Worm (Caenorhabditis elegans) whole organism, midembryonic: ENCODE measurements around the gene F01D5.7.

Source experiments
- T22C8.4 ChIP-seq: fragments of 200-800 bp; sonication (Bioruptor generic); IDR thresholded peaks from 2 replicates; pipeline ENCODE4 v1.3.6; 2022; ENCODE audit warnings: missing genetic modification characterization, missing compliant biosample characterization
- cog-1 ChIP-seq: sonication (generic microtip); optimal IDR thresholded peaks from 2 replicates; lab custom pipeline; 2016; ENCODE audit warnings: missing genetic modification characterization, missing compliant biosample characterization
- flt-1 ChIP-seq: fragments of 200-800 bp; sonication (Bioruptor generic); IDR thresholded peaks from 2 replicates; pipeline ENCODE4 v1.3.6; 2022; ENCODE audit warnings: missing genetic modification characterization, missing compliant biosample characterization
- klf-2 ChIP-seq: fragments of 200-800 bp; sonication (Bioruptor generic); conservative IDR thresholded peaks from 2 replicates; pipeline ENCODE4 v1.3.6; 2022; ENCODE audit warnings: missing genetic modification reagents, missing genetic modification characterization, missing compliant biosample characterization
- med-1 ChIP-seq: sonication (generic microtip); optimal IDR thresholded peaks from 2 replicates; lab custom pipeline; 2017; ENCODE audit warnings: missing genetic modification characterization, mild to moderate bottlenecking, missing compliant biosample characterization, antibody characterized with exemption, missing genetic modification reagents; ENCODE audit not compliant: insufficient read depth
- ref-1 ChIP-seq: fragments of 200-800 bp; sonication (Bioruptor generic); conservative IDR thresholded peaks from 2 replicates; pipeline ENCODE4 v1.3.6; 2022; ENCODE audit warnings: missing genetic modification reagents, missing genetic modification characterization, missing compliant biosample characterization
- tab-1 ChIP-seq: fragments of 200-800 bp; sonication (Bioruptor generic); IDR thresholded peaks from 2 replicates; pipeline ENCODE4 v1.3.6; 2022; ENCODE audit warnings: missing genetic modification characterization, missing compliant biosample characterization
- ztf-23 ChIP-seq: fragments of 200-800 bp; sonication (Bioruptor generic); IDR thresholded peaks from 2 replicates; pipeline ENCODE4 v1.3.6; 2022; ENCODE audit warnings: missing genetic modification reagents, missing genetic modification characterization, missing compliant biosample characterization
- ztf-29 ChIP-seq: fragments of 200-800 bp; sonication (Bioruptor generic); IDR thresholded peaks from 2 replicates; pipeline ENCODE4 v1.3.6; 2022; ENCODE audit warnings: missing genetic modification reagents, missing genetic modification characterization, missing compliant biosample characterization

F01D5.7 gene

DNA sequence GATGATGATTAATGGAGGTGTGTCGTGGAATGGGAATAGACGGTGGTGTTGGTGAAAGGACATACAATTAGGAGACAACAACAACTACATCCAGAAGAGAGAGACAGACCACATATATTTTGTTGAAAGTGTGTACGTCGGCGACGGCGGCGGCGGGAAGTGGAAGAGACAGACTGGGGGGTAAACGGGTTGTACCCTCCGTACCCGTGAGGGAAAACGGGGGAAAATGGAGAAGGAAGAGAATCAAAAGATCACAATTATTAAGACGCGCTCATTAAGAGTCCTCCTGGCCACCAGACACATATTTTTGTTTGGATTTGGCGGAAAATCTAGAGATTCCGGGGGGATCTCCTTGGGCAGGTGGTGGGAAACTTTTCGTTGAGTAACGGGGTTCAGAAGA, 38.0 kb downstream of the F01D5.7 start:
- TF ChIP-seq ref-1 (GFP tag; lab: Robert Waterston, UW) (no peak), flt-1 (GFP tag; lab: Robert Waterston, UW) (0 out of 2 replicates have a peak, but pooled peaks have one; percentile 57)

DNA sequence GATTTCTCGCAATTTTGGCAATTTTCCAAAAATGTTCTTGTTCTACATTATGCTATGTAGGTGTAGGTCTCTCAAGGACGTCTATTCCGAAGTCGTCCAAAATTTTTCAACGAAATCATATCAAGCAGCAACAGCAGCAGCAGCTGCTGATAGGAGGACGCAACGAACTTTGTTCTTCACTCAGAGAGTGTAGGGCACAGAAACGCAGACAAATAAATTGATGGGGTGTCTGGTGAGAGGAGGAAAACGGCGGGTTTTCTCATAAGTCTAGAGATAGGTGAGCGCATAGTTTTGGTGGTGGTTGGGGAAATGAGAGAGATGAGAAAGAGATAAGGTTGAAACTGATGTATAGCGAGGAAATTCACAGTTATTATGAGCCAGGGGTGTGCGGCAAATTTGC, 40.6 kb downstream of the F01D5.7 start:
- TF ChIP-seq ztf-29 (GFP tag; lab: Robert Waterston, UW) (no peak), cog-1 (tag; lab: Kevin White, UChicago) (no peak), T22C8.4 (GFP tag; lab: Robert Waterston, UW) (no peak), med-1 (no peak), ztf-23 (GFP tag; lab: Robert Waterston, UW) (no peak), klf-2 (no peak), flt-1 (GFP tag; lab: Robert Waterston, UW) (no peak), tab-1 (no peak), ref-1 (GFP tag; lab: Robert Waterston, UW) (no peak)

DNA sequence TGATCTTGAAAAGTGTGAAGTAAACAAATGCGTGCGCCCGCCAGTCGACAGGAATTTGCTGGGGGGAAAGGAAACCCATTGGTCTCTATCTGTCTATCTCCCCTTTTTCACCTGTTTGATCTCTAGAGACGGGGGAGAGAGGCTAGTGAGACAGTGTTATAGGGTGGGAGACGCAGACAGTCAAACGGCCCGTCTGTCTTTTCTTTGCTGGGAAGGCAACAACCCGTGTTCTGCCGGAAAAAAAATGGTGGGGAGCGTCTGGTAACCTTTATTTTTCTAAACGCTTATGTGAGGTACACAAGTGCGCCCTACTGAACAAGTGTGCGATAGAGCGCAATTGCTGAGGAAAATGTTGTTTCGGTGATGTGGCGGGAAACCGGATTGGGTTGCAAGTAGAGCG, 42.0 kb downstream of the F01D5.7 start:
- TF ChIP-seq tab-1, result no peak
- no peak for TF ChIP-seq flt-1 (GFP tag; lab: Robert Waterston, UW)
- no peak for TF ChIP-seq cog-1 (tag; lab: Kevin White, UChicago)
- no peak for TF ChIP-seq ztf-29 (GFP tag; lab: Robert Waterston, UW)
- no peak for TF ChIP-seq med-1
- no peak for TF ChIP-seq T22C8.4 (GFP tag; lab: Robert Waterston, UW)
- no peak for TF ChIP-seq ztf-23 (GFP tag; lab: Robert Waterston, UW)
- TF ChIP-seq ref-1 (GFP tag; lab: Robert Waterston, UW), result no peak
- no peak for TF ChIP-seq klf-2

DNA sequence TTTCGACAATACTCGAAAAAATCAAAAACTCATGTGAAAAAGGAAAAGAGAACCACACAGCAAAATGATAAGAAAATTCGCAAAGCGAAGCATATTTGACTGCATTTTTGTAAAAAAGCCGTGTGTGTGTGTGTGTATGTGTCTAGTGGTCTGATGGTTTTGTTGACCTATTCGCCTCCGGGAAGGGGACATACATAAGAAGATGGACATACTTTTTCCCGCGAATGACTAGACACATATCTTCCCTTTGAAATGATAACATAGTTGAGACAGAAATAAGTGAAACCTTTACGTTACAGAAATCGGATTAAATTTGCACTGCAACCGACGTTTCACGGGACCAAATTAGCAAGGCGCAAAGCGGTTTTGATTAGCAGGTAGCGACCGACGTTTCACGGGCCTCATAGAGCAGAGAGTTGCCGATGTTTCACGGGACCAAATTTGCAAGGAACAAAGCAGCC, 43.0 kb downstream of the F01D5.7 start:
- TF ChIP-seq cog-1 (tag; lab: Kevin White, UChicago) (no peak), flt-1 (GFP tag; lab: Robert Waterston, UW) (no peak), klf-2 (no peak), ztf-29 (GFP tag; lab: Robert Waterston, UW) (no peak), tab-1 (no peak), ztf-23 (GFP tag; lab: Robert Waterston, UW) (no peak), med-1 (no peak), T22C8.4 (GFP tag; lab: Robert Waterston, UW) (no peak), ref-1 (GFP tag; lab: Robert Waterston, UW) (no peak)

DNA sequence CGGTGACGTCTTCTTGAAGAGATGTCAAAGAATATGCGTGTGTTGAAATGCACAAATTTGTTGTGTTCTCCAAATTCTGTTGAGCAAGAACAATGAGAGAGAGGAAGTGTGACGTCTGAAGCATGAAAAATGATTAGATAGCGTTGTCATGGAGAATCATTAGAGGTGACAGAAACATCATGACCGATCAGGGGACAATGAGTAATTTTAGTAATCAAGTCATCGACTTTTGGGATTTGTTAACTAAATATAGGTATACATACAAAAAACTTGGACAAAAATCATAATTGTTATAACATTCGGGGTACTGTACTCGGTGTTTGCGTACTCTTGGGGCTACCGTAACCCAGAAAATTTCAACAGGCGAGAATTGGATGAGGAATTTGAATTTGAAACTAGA, 43.7 kb downstream of the F01D5.7 start, which contains the start of gene daf-5:
Gene daf-5 (minus strand): TSS at position 101 of the 400 bp plus-strand sequence.
- TF ChIP-seq med-1, result no peak
- TF ChIP-seq T22C8.4 (GFP tag; lab: Robert Waterston, UW), result no peak
- no peak for TF ChIP-seq klf-2
- no peak for TF ChIP-seq ztf-23 (GFP tag; lab: Robert Waterston, UW)
- no peak for TF ChIP-seq cog-1 (tag; lab: Kevin White, UChicago)
- no peak for TF ChIP-seq ref-1 (GFP tag; lab: Robert Waterston, UW)
- TF ChIP-seq flt-1 (GFP tag; lab: Robert Waterston, UW), result no peak

DNA sequence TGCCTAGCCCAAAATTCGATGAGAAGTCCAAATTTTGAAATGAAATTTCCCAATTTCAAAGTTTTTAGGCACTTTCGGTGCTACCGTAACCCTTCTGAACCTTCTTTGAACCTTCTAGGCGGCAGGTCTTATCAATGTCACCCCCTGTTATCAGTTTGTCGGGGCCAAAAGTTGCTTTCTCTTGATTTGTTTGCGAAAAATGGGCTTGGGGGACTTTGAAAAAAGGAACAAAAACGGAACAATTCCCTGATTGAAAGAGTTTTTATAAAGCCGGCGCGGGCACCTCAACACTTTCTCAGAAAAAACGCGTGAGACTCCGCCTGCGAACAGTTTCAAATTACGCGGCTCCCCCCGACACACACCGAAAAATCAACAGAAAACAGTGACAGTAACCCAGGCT, 44.7 kb downstream of the F01D5.7 start:
- no peak for TF ChIP-seq T22C8.4 (GFP tag; lab: Robert Waterston, UW)

DNA sequence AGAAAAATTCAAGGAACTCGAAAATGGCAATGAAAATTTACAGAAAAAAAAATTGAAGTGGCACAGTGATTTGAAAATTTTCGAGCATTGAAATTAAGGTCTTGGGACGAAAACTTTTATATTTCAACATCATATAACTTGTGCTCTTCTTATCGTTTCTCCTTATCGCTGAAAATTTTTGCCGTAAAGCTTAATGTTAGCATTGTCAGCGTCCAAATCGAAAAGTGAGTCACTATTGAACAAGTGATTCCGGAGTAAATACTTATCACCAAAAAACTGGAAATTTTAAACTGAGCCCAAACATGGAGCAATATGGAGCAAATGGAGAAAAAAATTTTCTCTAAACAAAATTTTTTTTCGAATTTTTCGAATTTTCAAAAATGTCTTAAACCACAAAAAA, 47.3 kb downstream of the F01D5.7 start:
- no peak for TF ChIP-seq ref-1 (GFP tag; lab: Robert Waterston, UW)

DNA sequence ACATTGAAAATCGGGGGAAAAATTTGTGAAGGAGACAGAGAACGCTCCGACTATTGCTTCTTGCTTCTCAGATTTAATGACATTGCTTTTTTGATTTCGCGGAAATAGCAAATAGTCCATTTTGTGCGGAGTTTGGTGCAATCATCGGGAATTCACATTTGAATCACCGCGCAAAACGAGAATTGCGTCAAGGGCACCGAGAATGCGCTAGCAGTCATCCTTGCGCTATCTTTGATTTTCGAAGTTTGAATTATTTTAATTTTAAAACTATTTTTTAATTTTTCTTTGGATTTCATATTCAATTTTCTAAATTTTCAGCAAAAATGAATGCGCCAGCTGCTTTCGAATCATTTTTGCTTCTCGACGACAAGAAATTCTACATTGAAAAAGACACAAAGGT, 51.3 kb downstream of the F01D5.7 start, which contains the start of gene rpb-11:
Gene rpb-11 (plus strand): TSS at position 319 of the 400 bp plus-strand sequence.
- TF ChIP-seq T22C8.4 (GFP tag; lab: Robert Waterston, UW), result no peak
- peak; percentile 82 for TF ChIP-seq flt-1 (GFP tag; lab: Robert Waterston, UW)
- peak; percentile 78 for TF ChIP-seq cog-1 (tag; lab: Kevin White, UChicago)
- peak; percentile 61; the same call in 1 of the 2 replicates for TF ChIP-seq klf-2
- TF ChIP-seq ref-1 (GFP tag; lab: Robert Waterston, UW), result no peak
- TF ChIP-seq tab-1, result peak; percentile 71
- peak; percentile 53 for TF ChIP-seq med-1
- TF ChIP-seq ztf-23 (GFP tag; lab: Robert Waterston, UW), result 0 out of 2 replicates have a peak, but pooled peaks have one; percentile 10
- TF ChIP-seq ztf-29 (GFP tag; lab: Robert Waterston, UW), result no peak
